Worm (Caenorhabditis elegans) whole organism, L4 larva: ENCODE results near the gene ZK632.12.

ENCODE experiments used
- ama-1 ChIP-seq: fragments of 150-350 bp; optimal IDR thresholded peaks from 2 replicates; lab custom pipeline; 2014; ENCODE audit warnings: inconsistent platforms, mixed read lengths
- dmd-9 ChIP-seq: fragments of 200-800 bp; sonication (Bioruptor generic); IDR thresholded peaks from 2 replicates; pipeline ENCODE4 v1.3.6; 2022; ENCODE audit warnings: missing genetic modification reagents, missing genetic modification characterization, missing compliant biosample characterization
- dve-1 ChIP-seq: sonication (generic microtip); optimal IDR thresholded peaks from 2 replicates; lab custom pipeline; 2017; ENCODE audit warnings: antibody characterized with exemption, mild to moderate bottlenecking, missing genetic modification characterization, missing compliant biosample characterization; ENCODE audit not compliant: insufficient read depth
- mep-1 ChIP-seq: fragments of 150-350 bp; sonication (generic microtip); optimal IDR thresholded peaks from 3 replicates; lab custom pipeline; 2014; ENCODE audit warnings: missing biosample characterization, missing genetic modification characterization
- mes-2 ChIP-seq: sonication (generic microtip); optimal IDR thresholded peaks from 2 replicates; lab custom pipeline; 2016; ENCODE audit warnings: missing genotype, mild to moderate bottlenecking, missing genetic modification characterization, missing compliant biosample characterization; ENCODE audit not compliant: poor library complexity, severe bottlenecking
- snpc-4 ChIP-seq: fragments of 150-350 bp; optimal IDR thresholded peaks from 2 replicates; lab custom pipeline; 2014; ENCODE audit warnings: missing biosample characterization, missing genetic modification characterization
- ztf-7 ChIP-seq: fragments of 150-350 bp; optimal IDR thresholded peaks from 2 replicates; lab custom pipeline; 2014; ENCODE audit warnings: missing biosample characterization, missing genetic modification characterization

ce11 chrIII:9848083-9848482 lies 17.5 kb downstream of the ZK632.12 start, which contains the start of gene mrpl-36:
- TF ChIP-seq mes-2 (no peak), ama-1 (no peak), ztf-7 (tag; lab: Kevin White, UChicago) (no peak), snpc-4 (no peak), dve-1 (peak; percentile 33), dmd-9 (GFP tag; lab: Robert Waterston, UW) (no peak), mep-1 (tag; lab: Kevin White, UChicago) (no peak)
